Fruit fly (Drosophila melanogaster) whole organism, wandering third instar larva: ENCODE data around the gene da.

Experiments used
- Abd-B ChIP-seq: fragments of >200 bp; optimal IDR thresholded peaks from 2 replicates; lab custom pipeline; 2017; ENCODE audit warnings: missing biosample characterization, missing genetic modification characterization
- Hr78 ChIP-seq: fragments of >200 bp; optimal IDR thresholded peaks from 2 replicates; lab custom pipeline; 2017; ENCODE audit warnings: missing biosample characterization, missing genetic modification characterization
- br ChIP-seq: fragments of 200-800 bp; sonication (Bioruptor generic); optimal IDR thresholded peaks from 2 replicates; lab custom pipeline; 2016; ENCODE audit warnings: missing biosample characterization, missing genetic modification characterization
- foxo ChIP-seq, 2 experiments: fragments of 200-800 bp; sonication (Bioruptor generic); optimal IDR thresholded peaks; 2 replicates in 1 of 2; 3 replicates in 1 of 2; lab custom pipeline; 2016 to 2017; ENCODE audit warnings: missing biosample characterization in 2 of 2, missing genetic modification characterization in 2 of 2
- fru ChIP-seq: fragments of 200-800 bp; sonication (Bioruptor generic); optimal IDR thresholded peaks from 3 replicates; lab custom pipeline; 2016; ENCODE audit warnings: missing biosample characterization, mild to moderate bottlenecking, missing genetic modification characterization
- jim ChIP-seq: fragments of 175-275, 200-325 bp; sonication (Bioruptor generic); optimal IDR thresholded peaks from 2 replicates; lab custom pipeline; 2016; ENCODE audit warnings: missing biosample characterization, mild to moderate bottlenecking, missing genetic modification characterization
- psq ChIP-seq: fragments of 200-800 bp; sonication (Bioruptor generic); optimal IDR thresholded peaks from 3 replicates; lab custom pipeline; 2017; ENCODE audit warnings: missing biosample characterization, mild to moderate bottlenecking, missing genetic modification characterization, moderate library complexity
- sv ChIP-seq: fragments of 200-800 bp; sonication (Bioruptor generic); optimal IDR thresholded peaks from 3 replicates; lab custom pipeline; 2016; ENCODE audit warnings: missing biosample characterization, missing genetic modification characterization
- usp ChIP-seq: fragments of >200 bp; optimal IDR thresholded peaks from 2 replicates; lab custom pipeline; 2017; ENCODE audit warnings: missing biosample characterization, missing genetic modification characterization
- woc ChIP-seq: sonication (Bioruptor generic); optimal IDR thresholded peaks from 2 replicates; lab custom pipeline; 2016; ENCODE audit warnings: missing biosample characterization, mild to moderate bottlenecking, missing genetic modification characterization

DNA sequence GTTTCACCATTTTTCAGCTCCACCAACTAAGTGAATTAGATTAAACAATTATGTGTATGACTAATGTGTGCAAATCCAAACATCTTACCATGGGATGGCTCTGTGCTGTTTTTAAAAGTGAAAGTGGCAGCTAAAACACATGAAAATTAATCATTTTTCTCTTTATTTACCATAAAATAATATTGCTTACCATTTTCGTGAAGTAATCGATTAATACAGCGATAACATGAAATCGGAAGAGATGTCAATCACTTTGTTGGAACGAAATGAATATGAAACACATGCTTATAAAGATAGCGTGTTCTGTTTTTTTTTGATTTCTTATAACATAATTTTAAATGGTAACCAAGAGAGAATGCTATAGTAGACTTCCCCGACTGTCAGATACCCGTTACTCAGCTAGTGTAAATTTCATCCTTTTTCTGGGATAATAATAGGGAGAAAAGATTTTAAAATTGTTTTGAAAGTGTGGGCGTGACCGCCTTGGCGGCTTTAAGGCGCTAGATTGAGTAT is 16.0 kb downstream of the da start:
- no peak for TF ChIP-seq br
- peak; percentile 40 for TF ChIP-seq woc
- no peak for TF ChIP-seq Hr78 (GFP tag; lab: Kevin White, UChicago)
- TF ChIP-seq jim (GFP tag; lab: Kevin White, UChicago): no peak
- TF ChIP-seq fru (GFP tag; lab: Kevin White, UChicago): no peak
- no peak for TF ChIP-seq Abd-B (GFP tag; lab: Kevin White, UChicago)
- TF ChIP-seq sv (GFP tag; lab: Kevin White, UChicago): no peak
- TF ChIP-seq usp (GFP tag; lab: Kevin White, UChicago): no peak
- TF ChIP-seq foxo (GFP tag; optimal IDR thresholded peaks at IDR 0.05; lab: Kevin White, UChicago): no peak
- TF ChIP-seq psq (GFP tag; lab: Kevin White, UChicago): no peak
